Fruit fly (Drosophila melanogaster) whole organism, prepupa: Measurements from ENCODE around the gene CG33795.

Experiments used
- Blimp-1 ChIP-seq: fragments of 200-800 bp; sonication (Bioruptor generic); optimal IDR thresholded peaks from 3 replicates; lab custom pipeline; 2017; ENCODE audit warnings: missing biosample characterization, missing genetic modification characterization, mild to moderate bottlenecking, moderate library complexity, missing genetic modification reagents
- CG10631 ChIP-seq: fragments of 200-800 bp; sonication (Bioruptor generic); optimal IDR thresholded peaks from 2 replicates; lab custom pipeline; 2016; ENCODE audit warnings: missing biosample characterization, missing genetic modification characterization
- CG11294 ChIP-seq: fragments of 200-800 bp; sonication (Bioruptor generic); IDR thresholded peaks from 2 replicates; pipeline ENCODE4 v1.3.6; 2022; ENCODE audit warnings: missing biosample characterization, missing genetic modification characterization
- CG11762 ChIP-seq: fragments of 200-800 bp; sonication (Bioruptor generic); optimal IDR thresholded peaks from 3 replicates; lab custom pipeline; 2016; ENCODE audit warnings: missing biosample characterization, missing genetic modification characterization; ENCODE audit not compliant: insufficient read depth
- CG15336 ChIP-seq: fragments of 200-800 bp; sonication (Bioruptor generic); IDR thresholded peaks from 2 replicates; pipeline ENCODE4 v1.3.6; 2022; ENCODE audit warnings: missing biosample characterization, missing genetic modification characterization
- CG1621 ChIP-seq: fragments of 200-800 bp; sonication (Bioruptor generic); optimal IDR thresholded peaks from 3 replicates; lab custom pipeline; 2018; ENCODE audit warnings: missing biosample characterization, mild to moderate bottlenecking, missing genetic modification characterization
- CG16779 ChIP-seq: fragments of 200-800 bp; sonication (Bioruptor generic); optimal IDR thresholded peaks from 3 replicates; lab custom pipeline; 2017; ENCODE audit warnings: missing biosample characterization, mild to moderate bottlenecking, missing genetic modification characterization
- CG3032 ChIP-seq: fragments of 200-800 bp; optimal IDR thresholded peaks from 2 replicates; lab custom pipeline; 2019; ENCODE audit warnings: missing biosample characterization, mild to moderate bottlenecking, missing genetic modification characterization, moderate library complexity
- CG31627 ChIP-seq: fragments of 200-800 bp; sonication (Bioruptor generic); optimal IDR thresholded peaks from 3 replicates; lab custom pipeline; 2016; ENCODE audit warnings: missing biosample characterization, missing genetic modification characterization
- CG32006 ChIP-seq: fragments of 200-800 bp; sonication (Bioruptor generic); optimal IDR thresholded peaks from 3 replicates; lab custom pipeline; 2017; ENCODE audit warnings: missing biosample characterization, mild to moderate bottlenecking, missing genetic modification characterization
- CG34406 ChIP-seq: fragments of 200-800 bp; sonication (Bioruptor generic); optimal IDR thresholded peaks from 3 replicates; lab custom pipeline; 2016; ENCODE audit warnings: missing biosample characterization, missing genetic modification characterization
- CG3919 ChIP-seq: fragments of 200-800 bp; sonication (Bioruptor generic); optimal IDR thresholded peaks from 3 replicates; lab custom pipeline; 2016; ENCODE audit warnings: missing biosample characterization, missing genetic modification characterization
- CG4318 ChIP-seq: fragments of 200-800 bp; sonication (Bioruptor generic); optimal IDR thresholded peaks from 3 replicates; lab custom pipeline; 2017; ENCODE audit warnings: missing biosample characterization, mild to moderate bottlenecking, missing genetic modification characterization
- CG7368 ChIP-seq: fragments of 200-800 bp; sonication (Bioruptor generic); optimal IDR thresholded peaks from 3 replicates; lab custom pipeline; 2016; ENCODE audit warnings: missing biosample characterization, missing genetic modification characterization
- CG8319 ChIP-seq: fragments of 200-800 bp; sonication (Bioruptor generic); optimal IDR thresholded peaks from 3 replicates; lab custom pipeline; 2016; ENCODE audit warnings: missing biosample characterization, missing genetic modification characterization
- CG8632 ChIP-seq: fragments of 200-800 bp; sonication (Bioruptor generic); optimal IDR thresholded peaks from 3 replicates; lab custom pipeline; 2016; ENCODE audit warnings: missing biosample characterization, missing genetic modification characterization
- CG9139 ChIP-seq: fragments of 200-800 bp; sonication (Bioruptor generic); optimal IDR thresholded peaks from 3 replicates; lab custom pipeline; 2017; ENCODE audit warnings: missing biosample characterization, mild to moderate bottlenecking, missing genetic modification characterization
- Eip78C ChIP-seq: fragments of 200-800 bp; sonication (Bioruptor generic); peaks from one replicate; lab custom pipeline; 2016; ENCODE audit warnings: missing biosample characterization, missing genetic modification characterization
- Eip93F ChIP-seq: fragments of 200-800 bp; sonication (Bioruptor generic); optimal IDR thresholded peaks from 2 replicates; lab custom pipeline; 2016; ENCODE audit warnings: missing biosample characterization, mild to moderate bottlenecking, missing genetic modification characterization
- Ets21C ChIP-seq: fragments of 200-800 bp; sonication (Bioruptor generic); optimal IDR thresholded peaks from 3 replicates; lab custom pipeline; 2016; ENCODE audit warnings: missing biosample characterization, missing genetic modification characterization
- Ets96B ChIP-seq: fragments of 200-800 bp; optimal IDR thresholded peaks from 2 replicates; lab custom pipeline; 2019; ENCODE audit warnings: missing biosample characterization, mild to moderate bottlenecking, missing genetic modification characterization, moderate library complexity
- Gug ChIP-seq: fragments of 200-800 bp; sonication (Bioruptor generic); IDR thresholded peaks from 2 replicates; pipeline ENCODE4 v1.3.6; 2022; ENCODE audit warnings: missing biosample characterization, missing genetic modification characterization
- Hr38 ChIP-seq: sonication (Bioruptor generic); optimal IDR thresholded peaks from 2 replicates; lab custom pipeline; 2016; ENCODE audit warnings: missing biosample characterization, missing genetic modification characterization
- Hr4 ChIP-seq: fragments of 200-800 bp; sonication (Bioruptor generic); optimal IDR thresholded peaks from 3 replicates; lab custom pipeline; 2016; ENCODE audit warnings: missing biosample characterization, missing genetic modification characterization
- Lpt ChIP-seq: fragments of 200-800 bp; sonication (Bioruptor generic); optimal IDR thresholded peaks from 3 replicates; lab custom pipeline; 2016; ENCODE audit warnings: missing biosample characterization, missing genetic modification characterization
- Met ChIP-seq: fragments of 200-800 bp; sonication (Bioruptor generic); optimal IDR thresholded peaks from 3 replicates; lab custom pipeline; 2016; ENCODE audit warnings: missing biosample characterization, missing genetic modification characterization
- OdsH ChIP-seq: fragments of 200-800 bp; sonication (Bioruptor generic); optimal IDR thresholded peaks from 3 replicates; lab custom pipeline; 2016; ENCODE audit warnings: missing biosample characterization, missing genetic modification characterization
- Sox14 ChIP-seq: fragments of 200-800 bp; sonication (Bioruptor generic); optimal IDR thresholded peaks from 3 replicates; lab custom pipeline; 2016; ENCODE audit warnings: missing biosample characterization, missing genetic modification characterization
- Sox15 ChIP-seq: fragments of 200-800 bp; sonication (Bioruptor generic); optimal IDR thresholded peaks from 3 replicates; lab custom pipeline; 2016; ENCODE audit warnings: missing biosample characterization, missing genetic modification characterization
- achi ChIP-seq: fragments of 200-800 bp; sonication (Bioruptor generic); optimal IDR thresholded peaks from 3 replicates; lab custom pipeline; 2016; ENCODE audit warnings: missing biosample characterization, missing genetic modification characterization
- acj6 ChIP-seq: fragments of 200-800 bp; sonication (Bioruptor generic); optimal IDR thresholded peaks from 3 replicates; lab custom pipeline; 2016; ENCODE audit warnings: missing biosample characterization, missing genetic modification characterization
- cyc ChIP-seq: fragments of 200-800 bp; sonication (Bioruptor generic); optimal IDR thresholded peaks from 3 replicates; lab custom pipeline; 2016; ENCODE audit warnings: missing biosample characterization, missing genetic modification characterization
- dsx ChIP-seq: fragments of 200-800 bp; optimal IDR thresholded peaks from 3 replicates; lab custom pipeline; 2019; ENCODE audit warnings: missing biosample characterization, mild to moderate bottlenecking, missing genetic modification characterization, moderate library complexity; ENCODE audit not compliant: poor library complexity, severe bottlenecking
- eg ChIP-seq: fragments of 200-800 bp; sonication (Bioruptor generic); IDR thresholded peaks from 3 replicates; pipeline ENCODE4 v1.3.6; 2022; ENCODE audit warnings: missing biosample characterization, missing genetic modification characterization
- esn ChIP-seq: fragments of 200-800 bp; sonication (Bioruptor generic); optimal IDR thresholded peaks from 2 replicates; lab custom pipeline; 2016; ENCODE audit warnings: missing biosample characterization, mild to moderate bottlenecking, missing genetic modification characterization, moderate library complexity
- fd59A ChIP-seq: fragments of 200-800 bp; sonication (Bioruptor generic); optimal IDR thresholded peaks from 2 replicates; lab custom pipeline; 2017; ENCODE audit warnings: missing biosample characterization, mild to moderate bottlenecking, missing genetic modification characterization, missing genetic modification reagents
- fkh ChIP-seq: fragments of 200-800 bp; sonication (Bioruptor generic); optimal IDR thresholded peaks from 3 replicates; lab custom pipeline; 2017; ENCODE audit warnings: missing biosample characterization, mild to moderate bottlenecking, missing genetic modification characterization, moderate library complexity
- lz ChIP-seq: fragments of 200-800 bp; sonication (Bioruptor generic); optimal IDR thresholded peaks from 3 replicates; lab custom pipeline; 2016; ENCODE audit warnings: missing biosample characterization, missing genetic modification characterization
- net ChIP-seq: fragments of 200-800 bp; sonication (Bioruptor generic); optimal IDR thresholded peaks from 3 replicates; lab custom pipeline; 2016; ENCODE audit warnings: missing biosample characterization, missing genetic modification characterization
- pdm3 ChIP-seq: fragments of 200-800 bp; sonication (Bioruptor generic); optimal IDR thresholded peaks from 3 replicates; lab custom pipeline; 2016; ENCODE audit warnings: missing biosample characterization, missing genetic modification characterization
- salr ChIP-seq, 2 experiments: fragments of 200-800 bp; sonication (Bioruptor generic); optimal IDR thresholded peaks; 3 replicates each; lab custom pipeline; 2016 to 2018; ENCODE audit warnings: missing biosample characterization in 2 of 2, missing genetic modification characterization in 2 of 2, mild to moderate bottlenecking in 1 of 2
- spab ChIP-seq: fragments of 200-800 bp; sonication (Bioruptor generic); optimal IDR thresholded peaks from 2 replicates; lab custom pipeline; 2017; ENCODE audit warnings: missing biosample characterization, mild to moderate bottlenecking, missing genetic modification characterization, missing genetic modification reagents
- ss ChIP-seq, 2 experiments: fragments of 200-800 bp; sonication (Bioruptor generic); optimal IDR thresholded peaks; 2 replicates in 1 of 2; 3 replicates in 1 of 2; lab custom pipeline; 2017 to 2018; ENCODE audit warnings: mild to moderate bottlenecking in 2 of 2, missing biosample characterization in 2 of 2, missing genetic modification characterization in 2 of 2, moderate library complexity in 1 of 2
- svp ChIP-seq: fragments of 200-800 bp; sonication (Bioruptor generic); peaks from one replicate; lab custom pipeline; 2016; ENCODE audit warnings: missing biosample characterization, missing genetic modification characterization
- topi ChIP-seq: fragments of 200-800 bp; sonication (Bioruptor generic); optimal IDR thresholded peaks from 3 replicates; lab custom pipeline; 2016; ENCODE audit warnings: missing biosample characterization, missing genetic modification characterization
- vri ChIP-seq: fragments of 200-800 bp; sonication (Bioruptor generic); optimal IDR thresholded peaks from 3 replicates; lab custom pipeline; 2016; ENCODE audit warnings: missing biosample characterization, mild to moderate bottlenecking, missing genetic modification characterization

Gene CG33795

dm6 chr3L:16174778-16175177 lies 3.6 kb upstream of the CG33795 start (continued):
- TF ChIP-seq topi (peak; percentile 29), esn (peak; percentile 40), CG11762 (GFP tag; lab: Kevin White, UChicago) (no peak), Eip93F (GFP tag; lab: Kevin White, UChicago) (no peak), spab (GFP tag; lab: Kevin White, UChicago) (peak; percentile 67), CG10631 (GFP tag; lab: Kevin White, UChicago) (peak; percentile 81), Ets96B (peak; percentile 87), Ets21C (GFP tag; lab: Kevin White, UChicago) (no peak), ss (GFP tag; optimal IDR thresholded peaks at IDR 0.05; lab: Kevin White, UChicago) (peak; percentile 21 to 77), Hr38 (GFP tag; lab: Kevin White, UChicago) (no peak), CG15336 (GFP tag; lab: Robert Waterston, UW) (no peak), Gug (GFP tag; lab: Robert Waterston, UW) (no peak), salr (GFP tag; optimal IDR thresholded peaks at IDR 0.05; lab: Kevin White, UChicago) (no peak), Blimp-1 (no peak)

dm6 chr3L:16173818-16174601 lies 2.8 kb upstream of the CG33795 start:
- TF ChIP-seq cyc (no peak), Eip93F (GFP tag; lab: Kevin White, UChicago) (no peak), Eip78C (peak; percentile 79), CG4318 (GFP tag; lab: Kevin White, UChicago) (no peak), Lpt (GFP tag; lab: Kevin White, UChicago) (peak; percentile 37), Sox15 (GFP tag; lab: Kevin White, UChicago) (no peak), CG16779 (tag; lab: Kevin White, UChicago) (peak; percentile 33), fd59A (GFP tag; lab: Kevin White, UChicago) (no peak), CG15336 (GFP tag; lab: Robert Waterston, UW) (no peak), CG1621 (peak; percentile 50), Blimp-1 (no peak), fkh (no peak), Sox14 (GFP tag; lab: Kevin White, UChicago) (no peak), svp (GFP tag; lab: Kevin White, UChicago) (no peak), CG8632 (GFP tag; lab: Kevin White, UChicago) (no peak), CG8319 (no peak), achi (no peak), acj6 (no peak), Gug (GFP tag; lab: Robert Waterston, UW) (no peak), lz (no peak), CG3032 (tag; lab: Kevin White, UChicago) (peak; percentile 6), CG32006 (GFP tag; lab: Kevin White, UChicago) (no peak), eg (GFP tag; lab: Robert Waterston, UW) (0 out of 3 replicates have a peak, but pooled peaks have one; percentile 19), salr (GFP tag; optimal IDR thresholded peaks at IDR 0.05; lab: Kevin White, UChicago) (no peak), ss (GFP tag; optimal IDR thresholded peaks at IDR 0.05; lab: Kevin White, UChicago) (peak; percentile 77 to 83), CG10631 (GFP tag; lab: Kevin White, UChicago) (no peak), pdm3 (GFP tag; lab: Kevin White, UChicago) (no peak), Ets21C (GFP tag; lab: Kevin White, UChicago) (no peak), CG9139 (GFP tag; lab: Kevin White, UChicago) (peak; percentile 60), CG7368 (GFP tag; lab: Kevin White, UChicago) (no peak), topi (no peak), CG11294 (GFP tag; lab: Robert Waterston, UW) (no peak), CG34406 (GFP tag; lab: Kevin White, UChicago) (no peak), CG31627 (GFP tag; lab: Kevin White, UChicago) (no peak), Met (no peak), Ets96B (peak; percentile 28), CG3919 (GFP tag; lab: Kevin White, UChicago) (peak; percentile 40), CG11762 (GFP tag; lab: Kevin White, UChicago) (peak; percentile 2), net (GFP tag; lab: Kevin White, UChicago) (peak; percentile 6), vri (no peak), dsx (peak; percentile 86), OdsH (GFP tag; lab: Kevin White, UChicago) (no peak), Hr4 (GFP tag; lab: Kevin White, UChicago) (no peak), esn (no peak), spab (GFP tag; lab: Kevin White, UChicago) (peak; percentile 45)
